Fruit fly (Drosophila melanogaster) whole organism, wandering third instar larva: ENCODE measurements around the gene CG14229.

Source experiments
- Abd-B ChIP-seq: fragments of >200 bp; optimal IDR thresholded peaks from 2 replicates; lab custom pipeline; 2017; ENCODE audit warnings: missing biosample characterization, missing genetic modification characterization
- Dfd ChIP-seq: fragments of >200 bp; optimal IDR thresholded peaks from 2 replicates; lab custom pipeline; 2017; ENCODE audit warnings: missing biosample characterization, missing genetic modification characterization
- HLH106 ChIP-seq: fragments of 200-800 bp; optimal IDR thresholded peaks from 3 replicates; lab custom pipeline; 2019; ENCODE audit warnings: missing biosample characterization, mild to moderate bottlenecking, missing genetic modification characterization, moderate library complexity
- Jra ChIP-seq: sonication (Bioruptor generic); optimal IDR thresholded peaks from 2 replicates; lab custom pipeline; 2016; ENCODE audit warnings: missing biosample characterization, missing genetic modification characterization
- dl ChIP-seq, 2 experiments: fragments of 175-275, 200-275 bp in 1 of 2; fragments of 200-275 bp in 1 of 2; sonication (Bioruptor generic); optimal IDR thresholded peaks; lab custom pipeline; 2018; ENCODE audit warnings: mild to moderate bottlenecking in 2 of 2, missing biosample characterization in 2 of 2, missing genetic modification characterization in 2 of 2, moderate library complexity in 2 of 2; ENCODE audit not compliant: partially characterized antibody in 2 of 2, insufficient read depth in 1 of 2
- ey ChIP-seq: fragments of 200-800 bp; sonication (Bioruptor generic); optimal IDR thresholded peaks from 2 replicates; lab custom pipeline; 2016; ENCODE audit warnings: missing biosample characterization, missing genetic modification characterization
- h ChIP-seq: fragments of 200-800 bp; sonication (Bioruptor generic); optimal IDR thresholded peaks from 3 replicates; lab custom pipeline; 2016; ENCODE audit warnings: missing biosample characterization, mild to moderate bottlenecking, missing genetic modification characterization
- psq ChIP-seq: fragments of 200-800 bp; sonication (Bioruptor generic); optimal IDR thresholded peaks from 3 replicates; lab custom pipeline; 2017; ENCODE audit warnings: missing biosample characterization, mild to moderate bottlenecking, missing genetic modification characterization, moderate library complexity

DNA sequence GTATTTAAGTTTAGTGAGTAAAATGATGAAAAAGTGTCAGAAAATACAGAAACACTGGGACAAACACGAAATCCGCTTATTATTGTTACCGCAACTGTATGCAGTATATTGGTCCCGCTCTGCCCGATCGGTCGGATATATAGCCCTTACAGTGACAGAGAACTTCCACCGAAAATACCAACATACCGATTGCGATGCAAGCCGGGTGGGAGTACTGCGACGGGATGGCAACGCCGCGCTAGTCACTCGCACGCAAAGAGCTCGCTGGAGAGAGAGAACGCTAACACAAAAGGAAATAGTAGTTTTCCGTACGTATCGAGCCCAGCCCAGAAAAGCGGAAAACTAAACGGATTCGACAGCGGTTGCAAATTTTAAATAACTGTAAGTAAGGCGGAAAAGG, 1.8 kb upstream of the CG14229 start, which contains the start of gene Cdc42:
- TF ChIP-seq Abd-B (no peak), psq (GFP tag; lab: Kevin White, UChicago) (no peak), HLH106 (tag; lab: Kevin White, UChicago) (no peak), h (GFP tag; lab: Kevin White, UChicago) (no peak), Jra (GFP tag; lab: Kevin White, UChicago) (no peak), dl (GFP tag; optimal IDR thresholded peaks at IDR 0.05; lab: Kevin White, UChicago; ENCODE audit: insufficient read depth in 1 of 2, partially characterized antibody in 2 of 2) (no peak), Dfd (no peak), ey (GFP tag; lab: Kevin White, UChicago) (no peak)
